Worm (Caenorhabditis elegans) whole organism, midembryonic: Measurements from ENCODE around the gene K07F5.17.

Experiments
- T22C8.4 ChIP-seq: fragments of 200-800 bp; sonication (Bioruptor generic); IDR thresholded peaks from 2 replicates; pipeline ENCODE4 v1.3.6; 2022; ENCODE audit warnings: missing genetic modification characterization, missing compliant biosample characterization
- cog-1 ChIP-seq: sonication (generic microtip); optimal IDR thresholded peaks from 2 replicates; lab custom pipeline; 2016; ENCODE audit warnings: missing genetic modification characterization, missing compliant biosample characterization
- flt-1 ChIP-seq: fragments of 200-800 bp; sonication (Bioruptor generic); IDR thresholded peaks from 2 replicates; pipeline ENCODE4 v1.3.6; 2022; ENCODE audit warnings: missing genetic modification characterization, missing compliant biosample characterization
- med-1 ChIP-seq: sonication (generic microtip); optimal IDR thresholded peaks from 2 replicates; lab custom pipeline; 2017; ENCODE audit warnings: missing genetic modification characterization, mild to moderate bottlenecking, missing compliant biosample characterization, antibody characterized with exemption, missing genetic modification reagents; ENCODE audit not compliant: insufficient read depth
- ref-1 ChIP-seq: fragments of 200-800 bp; sonication (Bioruptor generic); conservative IDR thresholded peaks from 2 replicates; pipeline ENCODE4 v1.3.6; 2022; ENCODE audit warnings: missing genetic modification reagents, missing genetic modification characterization, missing compliant biosample characterization
- tab-1 ChIP-seq: fragments of 200-800 bp; sonication (Bioruptor generic); IDR thresholded peaks from 2 replicates; pipeline ENCODE4 v1.3.6; 2022; ENCODE audit warnings: missing genetic modification characterization, missing compliant biosample characterization
- ztf-23 ChIP-seq: fragments of 200-800 bp; sonication (Bioruptor generic); IDR thresholded peaks from 2 replicates; pipeline ENCODE4 v1.3.6; 2022; ENCODE audit warnings: missing genetic modification reagents, missing genetic modification characterization, missing compliant biosample characterization
- ztf-29 ChIP-seq: fragments of 200-800 bp; sonication (Bioruptor generic); IDR thresholded peaks from 2 replicates; pipeline ENCODE4 v1.3.6; 2022; ENCODE audit warnings: missing genetic modification reagents, missing genetic modification characterization, missing compliant biosample characterization

ce11 chrIV:9797304-9798003, 44.7 kb upstream of the K07F5.17 start, which contains the start of gene T13F2.2:
- TF ChIP-seq med-1 (GFP tag; lab: Kevin White, UChicago) (no peak), cog-1 (tag; lab: Kevin White, UChicago) (no peak), ref-1 (no peak), flt-1 (GFP tag; lab: Robert Waterston, UW) (no peak), T22C8.4 (GFP tag; lab: Robert Waterston, UW) (no peak), ztf-29 (GFP tag; lab: Robert Waterston, UW) (no peak), tab-1 (GFP tag; lab: Robert Waterston, UW) (no peak), ztf-23 (no peak)
